Fruit fly (Drosophila melanogaster) whole organism, embryonic: ENCODE results near the gene rin.

Source experiments
- B-H1 ChIP-seq: fragments of 200-800 bp; sonication (Bioruptor generic); IDR thresholded peaks from 3 replicates; pipeline ENCODE4 v1.3.6; 2022; ENCODE audit warnings: missing biosample characterization, missing genetic modification characterization
- Bgb ChIP-seq: fragments of 200-800 bp; sonication (Bioruptor generic); IDR thresholded peaks from 2 replicates; pipeline ENCODE4 v1.3.6; 2022; ENCODE audit warnings: missing biosample characterization, missing genetic modification characterization; ENCODE audit not compliant: partially characterized antibody
- Blimp-1 ChIP-seq: fragments of 200-800 bp; sonication (Bioruptor generic); optimal IDR thresholded peaks from 3 replicates; lab custom pipeline; 2018; ENCODE audit warnings: missing biosample characterization, missing genetic modification characterization, mild to moderate bottlenecking, moderate library complexity, missing genetic modification reagents
- CG10147 ChIP-seq: fragments of 200-800 bp; sonication (Bioruptor generic); optimal IDR thresholded peaks from 2 replicates; lab custom pipeline; 2019; ENCODE audit warnings: missing biosample characterization, mild to moderate bottlenecking, missing genetic modification characterization, moderate library complexity
- CG11085 ChIP-seq: fragments of 200-800 bp; sonication (Bioruptor generic); IDR thresholded peaks from 2 replicates; pipeline ENCODE4 v1.3.6; 2022; ENCODE audit warnings: missing biosample characterization, missing genetic modification characterization
- CG11456 ChIP-seq: fragments of 200-800 bp; sonication (Bioruptor generic); IDR thresholded peaks from 3 replicates; pipeline ENCODE4 v1.3.6; 2022; ENCODE audit warnings: missing biosample characterization, missing genetic modification characterization
- CG11695 ChIP-seq: fragments of 200-800 bp; sonication (Bioruptor generic); IDR thresholded peaks from 3 replicates; pipeline ENCODE4 v1.3.6; 2022; ENCODE audit warnings: missing biosample characterization, missing genetic modification characterization
- CG12391 ChIP-seq: fragments of 200-800 bp; sonication (Bioruptor generic); optimal IDR thresholded peaks from 3 replicates; lab custom pipeline; 2018; ENCODE audit warnings: missing biosample characterization, mild to moderate bottlenecking, missing genetic modification characterization, moderate library complexity
- CG14860 ChIP-seq: fragments of 200-800 bp; sonication (Bioruptor generic); IDR thresholded peaks from 3 replicates; pipeline ENCODE4 v1.3.6; 2022; ENCODE audit warnings: missing biosample characterization, missing genetic modification characterization; ENCODE audit not compliant: partially characterized antibody
- CG15011 ChIP-seq: fragments of 200-800 bp; sonication (Bioruptor generic); optimal IDR thresholded peaks from 3 replicates; lab custom pipeline; 2018; ENCODE audit warnings: missing biosample characterization, mild to moderate bottlenecking, missing genetic modification characterization
- CG17568 ChIP-seq: fragments of 200-800 bp; sonication (Bioruptor generic); optimal IDR thresholded peaks from 2 replicates; lab custom pipeline; 2018; ENCODE audit warnings: missing biosample characterization, mild to moderate bottlenecking, missing genetic modification characterization, moderate library complexity
- CG17612 ChIP-seq: fragments of 200-800 bp; sonication (Bioruptor generic); IDR thresholded peaks from 2 replicates; pipeline ENCODE4 v1.3.6; 2022; ENCODE audit warnings: missing biosample characterization, missing genetic modification characterization
- CG17802 ChIP-seq: fragments of 200-800 bp; sonication (Bioruptor generic); optimal IDR thresholded peaks from 2 replicates; lab custom pipeline; 2018; ENCODE audit warnings: missing biosample characterization, mild to moderate bottlenecking, missing genetic modification characterization, moderate library complexity
- CG18262 ChIP-seq: fragments of 200-800 bp; optimal IDR thresholded peaks from 3 replicates; lab custom pipeline; 2019; ENCODE audit warnings: missing biosample characterization, mild to moderate bottlenecking, missing genetic modification characterization, moderate library complexity
- CG30020 ChIP-seq: fragments of 200-800 bp; optimal IDR thresholded peaks from 2 replicates; lab custom pipeline; 2019; ENCODE audit warnings: missing biosample characterization, mild to moderate bottlenecking, missing genetic modification characterization, moderate library complexity
- CG32532 ChIP-seq: fragments of 200-800 bp; sonication (Bioruptor generic); IDR thresholded peaks from 2 replicates; pipeline ENCODE4 v1.3.6; 2022; ENCODE audit warnings: missing biosample characterization, missing genetic modification characterization
- CG33213 ChIP-seq: fragments of 200-800 bp; sonication (Bioruptor generic); optimal IDR thresholded peaks from 3 replicates; lab custom pipeline; 2016; ENCODE audit warnings: missing biosample characterization, missing genetic modification characterization
- CG6175 ChIP-seq: fragments of 200-800 bp; sonication (Bioruptor generic); IDR thresholded peaks from 3 replicates; pipeline ENCODE4 v1.3.6; 2022; ENCODE audit warnings: missing biosample characterization, missing genetic modification characterization
- CG6272 ChIP-seq: fragments of 200-800 bp; sonication (Bioruptor generic); IDR thresholded peaks from 2 replicates; pipeline ENCODE4 v1.3.6; 2022; ENCODE audit warnings: missing biosample characterization, missing genetic modification characterization
- CG7357 ChIP-seq: fragments of 200-800 bp; sonication (Bioruptor generic); IDR thresholded peaks from 3 replicates; pipeline ENCODE4 v1.3.6; 2022; ENCODE audit warnings: missing biosample characterization, missing genetic modification characterization
- CG8944 ChIP-seq: fragments of 200-800 bp; sonication (Bioruptor generic); optimal IDR thresholded peaks from 3 replicates; lab custom pipeline; 2016; ENCODE audit warnings: missing biosample characterization, missing genetic modification characterization
- CG9215 ChIP-seq: fragments of 200-800 bp; sonication (Bioruptor generic); IDR thresholded peaks from 2 replicates; pipeline ENCODE4 v1.3.6; 2022; ENCODE audit warnings: missing biosample characterization, missing genetic modification characterization
- CG9876 ChIP-seq: fragments of 200-800 bp; sonication (Bioruptor generic); optimal IDR thresholded peaks from 2 replicates; lab custom pipeline; 2016; ENCODE audit warnings: missing biosample characterization, missing genetic modification characterization
- CG9932 ChIP-seq: fragments of 200-800 bp; sonication (Bioruptor generic); IDR thresholded peaks from 2 replicates; pipeline ENCODE4 v1.3.6; 2022; ENCODE audit warnings: missing biosample characterization, missing genetic modification characterization
- CrebB ChIP-seq: fragments of 200-800 bp; sonication (Bioruptor generic); optimal IDR thresholded peaks from 3 replicates; lab custom pipeline; 2018; ENCODE audit warnings: missing biosample characterization, mild to moderate bottlenecking, missing genetic modification characterization
- Fer1 ChIP-seq: fragments of 200-800 bp; sonication (Bioruptor generic); optimal IDR thresholded peaks from 2 replicates; lab custom pipeline; 2017; ENCODE audit warnings: missing biosample characterization, mild to moderate bottlenecking, missing genetic modification characterization
- HHEX ChIP-seq: fragments of 200-800 bp; sonication (Bioruptor generic); optimal IDR thresholded peaks from 3 replicates; lab custom pipeline; 2017; ENCODE audit warnings: missing biosample characterization, mild to moderate bottlenecking, missing genetic modification characterization, missing genetic modification reagents
- HmgZ ChIP-seq: fragments of 200-800 bp; sonication (Bioruptor generic); optimal IDR thresholded peaks from 2 replicates; lab custom pipeline; 2018; ENCODE audit warnings: missing biosample characterization, mild to moderate bottlenecking, missing genetic modification characterization
- NK7.1 ChIP-seq: fragments of 200-800 bp; sonication (Bioruptor generic); optimal IDR thresholded peaks from 3 replicates; lab custom pipeline; 2016; ENCODE audit warnings: missing biosample characterization, missing genetic modification characterization
- Oli ChIP-seq: fragments of 200-800 bp; sonication (Bioruptor generic); optimal IDR thresholded peaks from 2 replicates; lab custom pipeline; 2018; ENCODE audit warnings: missing biosample characterization, mild to moderate bottlenecking, missing genetic modification characterization, moderate library complexity
- Rfx ChIP-seq: fragments of 200-800 bp; sonication (Bioruptor generic); IDR thresholded peaks from 2 replicates; pipeline ENCODE4 v1.3.6; 2022; ENCODE audit warnings: missing biosample characterization, missing genetic modification characterization
- Vsx1 ChIP-seq: fragments of 200-800 bp; sonication (Bioruptor generic); optimal IDR thresholded peaks from 2 replicates; lab custom pipeline; 2017; ENCODE audit warnings: missing biosample characterization, mild to moderate bottlenecking, missing genetic modification characterization, missing genetic modification reagents
- bbx ChIP-seq: fragments of 200-800 bp; sonication (Bioruptor generic); IDR thresholded peaks from 2 replicates; pipeline ENCODE4 v1.3.6; 2022; ENCODE audit warnings: missing biosample characterization, missing genetic modification characterization; ENCODE audit not compliant: partially characterized antibody
- dati ChIP-seq: fragments of 200-800 bp; sonication (Bioruptor generic); IDR thresholded peaks from 2 replicates; pipeline ENCODE4 v1.3.6; 2022; ENCODE audit warnings: missing biosample characterization, missing genetic modification characterization
- disco-r ChIP-seq: fragments of 200-800 bp; sonication (Bioruptor generic); optimal IDR thresholded peaks from 2 replicates; lab custom pipeline; 2016; ENCODE audit warnings: missing biosample characterization, missing genetic modification characterization
- esg ChIP-seq: fragments of 200-800 bp; sonication (Bioruptor generic); conservative IDR thresholded peaks from 2 replicates; pipeline ENCODE4 v1.3.6; 2022; ENCODE audit warnings: missing biosample characterization, missing genetic modification characterization
- eyg ChIP-seq: fragments of 200-800 bp; sonication (Bioruptor generic); optimal IDR thresholded peaks from 3 replicates; lab custom pipeline; 2016; ENCODE audit warnings: missing biosample characterization, missing genetic modification characterization
- kni ChIP-seq: fragments of 200-800 bp; sonication (Bioruptor generic); optimal IDR thresholded peaks from 3 replicates; lab custom pipeline; 2017; ENCODE audit warnings: mild to moderate bottlenecking, missing biosample characterization, missing genetic modification reagents, missing genetic modification characterization
- lbe ChIP-seq: fragments of 200-800 bp; sonication (Bioruptor generic); optimal IDR thresholded peaks from 2 replicates; lab custom pipeline; 2016; ENCODE audit warnings: missing biosample characterization, mild to moderate bottlenecking, missing genetic modification characterization
- mirr ChIP-seq: fragments of 200-800 bp; sonication (Bioruptor generic); optimal IDR thresholded peaks from 3 replicates; lab custom pipeline; 2018; ENCODE audit warnings: missing biosample characterization, mild to moderate bottlenecking, missing genetic modification characterization
- nom ChIP-seq: fragments of 200-800 bp; sonication (Bioruptor generic); optimal IDR thresholded peaks from 2 replicates; lab custom pipeline; 2017; ENCODE audit warnings: missing biosample characterization, missing genetic modification characterization, mild to moderate bottlenecking, moderate library complexity, missing genetic modification reagents
- oc ChIP-seq: fragments of 200-800 bp; sonication (Bioruptor generic); optimal IDR thresholded peaks from 2 replicates; lab custom pipeline; 2018; ENCODE audit warnings: missing biosample characterization, mild to moderate bottlenecking, missing genetic modification characterization, moderate library complexity
- pfk ChIP-seq: fragments of 200-800 bp; sonication (Bioruptor generic); optimal IDR thresholded peaks from 2 replicates; lab custom pipeline; 2018; ENCODE audit warnings: missing biosample characterization, mild to moderate bottlenecking, missing genetic modification characterization, moderate library complexity
- row ChIP-seq: fragments of 200-800 bp; sonication (Bioruptor generic); IDR thresholded peaks from 3 replicates; pipeline ENCODE4 v1.3.6; 2022; ENCODE audit warnings: missing biosample characterization, missing genetic modification characterization
- sd ChIP-seq: fragments of 200-800 bp; sonication (Bioruptor generic); optimal IDR thresholded peaks from 3 replicates; lab custom pipeline; 2018; ENCODE audit warnings: missing biosample characterization, mild to moderate bottlenecking, missing genetic modification characterization, moderate library complexity
- sima ChIP-seq: fragments of 200-800 bp; sonication (Bioruptor generic); optimal IDR thresholded peaks from 2 replicates; lab custom pipeline; 2016; ENCODE audit warnings: missing biosample characterization, missing genetic modification characterization
- twi ChIP-seq: fragments of 200-800 bp; optimal IDR thresholded peaks from 2 replicates; lab custom pipeline; 2019; ENCODE audit warnings: missing biosample characterization, mild to moderate bottlenecking, missing genetic modification characterization, moderate library complexity
- wek ChIP-seq: fragments of 200-800 bp; sonication (Bioruptor generic); optimal IDR thresholded peaks from 3 replicates; lab custom pipeline; 2018; ENCODE audit warnings: missing biosample characterization, mild to moderate bottlenecking, missing genetic modification characterization, moderate library complexity
- yki ChIP-seq: fragments of >200 bp; optimal IDR thresholded peaks from 3 replicates; lab custom pipeline; 2018

Gene rin

dm6 chr3R:13659865-13660738 lies 13.3 kb downstream of the rin start, which contains the start of gene Hrb87F (continued):
- TF ChIP-seq CG9876 (GFP tag; lab: Kevin White, UChicago) (no peak), CG14860 (no peak), CG11456 (GFP tag; lab: Robert Waterston, UW) (peak; percentile 40; the same call in 1 of the 3 replicates), CG6175 (GFP tag; lab: Robert Waterston, UW) (no peak), CG18262 (no peak), CG9215 (GFP tag; lab: Robert Waterston, UW) (peak; percentile 12; the same call in 1 of the 2 replicates), CG9932 (GFP tag; lab: Robert Waterston, UW) (peak; percentile 67), CG11695 (GFP tag; lab: Robert Waterston, UW) (no peak), CG12391 (no peak), HHEX (GFP tag; lab: Kevin White, UChicago) (no peak), sima (GFP tag; lab: Kevin White, UChicago) (no peak), row (GFP tag; lab: Robert Waterston, UW) (peak; percentile 86), Rfx (GFP tag; lab: Robert Waterston, UW) (peak; percentile 68), bbx (GFP tag; lab: Robert Waterston, UW) (0 out of 2 replicates have a peak, but pooled peaks have one; percentile 9), Blimp-1 (no peak), Bgb (peak; percentile 19; the same call in 1 of the 2 replicates), kni (GFP tag; lab: Kevin White, UChicago) (no peak), yki (lab: Kevin White, UChicago) (no peak), CG17612 (GFP tag; lab: Robert Waterston, UW) (no peak), CG17802 (tag; lab: Kevin White, UChicago) (peak; percentile 98), oc (no peak), sd (tag; lab: Kevin White, UChicago) (no peak), twi (no peak), CG11085 (GFP tag; lab: Robert Waterston, UW) (0 out of 2 replicates have a peak, but pooled peaks have one; percentile 38), CG6272 (GFP tag; lab: Robert Waterston, UW) (peak; percentile 46; the same call in 1 of the 2 replicates), HmgZ (tag; lab: Kevin White, UChicago) (no peak), Oli (no peak), CG7357 (GFP tag; lab: Robert Waterston, UW) (0 out of 3 replicates have a peak, but pooled peaks have one; percentile 11), eyg (no peak), CG17568 (GFP tag; lab: Kevin White, UChicago) (peak; percentile 35), CG8944 (GFP tag; lab: Kevin White, UChicago) (no peak), CrebB (tag; lab: Kevin White, UChicago) (peak; percentile 8), dati (GFP tag; lab: Robert Waterston, UW) (no peak), CG30020 (peak; percentile 93), pfk (peak; percentile 91), nom (GFP tag; lab: Kevin White, UChicago) (peak; percentile 49), CG32532 (peak; percentile 49), Fer1 (no peak), B-H1 (no peak), lbe (GFP tag; lab: Kevin White, UChicago) (peak; percentile 50), disco-r (GFP tag; lab: Kevin White, UChicago) (no peak), esg (GFP tag; lab: Robert Waterston, UW) (0 out of 2 replicates have a peak, but pooled peaks have one; percentile 19), NK7.1 (GFP tag; lab: Kevin White, UChicago) (no peak), CG33213 (GFP tag; lab: Kevin White, UChicago) (no peak), CG15011 (no peak), CG10147 (GFP tag; lab: Kevin White, UChicago) (no peak), mirr (GFP tag; lab: Kevin White, UChicago) (no peak), wek (peak; percentile 88), Vsx1 (GFP tag; lab: Kevin White, UChicago) (no peak)
